Worm (Caenorhabditis elegans): ENCODE measurements around the gene ceh-13.

DNA sequence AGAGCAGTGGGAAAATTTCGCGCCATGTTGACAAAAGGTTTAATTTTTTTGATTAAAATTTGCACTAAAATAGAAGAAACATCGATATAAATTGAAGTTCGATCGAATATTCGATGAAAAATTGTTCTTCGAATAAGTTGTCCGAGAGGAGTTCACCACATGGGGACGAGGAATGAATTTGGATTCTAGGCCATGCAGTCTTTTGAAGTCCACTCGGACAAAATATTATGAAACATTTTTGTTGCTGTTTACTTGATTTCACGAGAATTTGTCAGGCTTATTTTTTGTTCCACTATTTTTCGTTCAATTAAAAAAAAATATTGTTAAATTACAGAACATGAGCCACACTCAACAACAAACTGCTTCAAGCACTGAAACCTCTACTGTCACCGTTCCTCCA lies 34.8 kb upstream of the ceh-13 start, which contains the start of the genes cux-7 and C07H6.2:
- TF ChIP-seq ama-1 (optimal IDR thresholded peaks at IDR 0.05): peak; percentile 61
- peak; percentile 53 for TF ChIP-seq ZK546.5 (tag; optimal IDR thresholded peaks at IDR 0.05)
- no peak for TF ChIP-seq nhr-237 (tag; optimal IDR thresholded peaks at IDR 0.05)
- peak; percentile 40 for TF ChIP-seq lin-11 (tag; optimal IDR thresholded peaks at IDR 0.05)
- TF ChIP-seq ztf-11 (tag; optimal IDR thresholded peaks at IDR 0.05): peak; percentile 26
- peak; percentile 95 for TF ChIP-seq C34F6.9 (tag; optimal IDR thresholded peaks at IDR 0.05)
